Worm (Caenorhabditis elegans): Measurements from ENCODE around the gene sftd-3.

ce11 chrII:8996064-8996463, 32.1 kb upstream of the sftd-3 start, which contains the start of gene ndub-2:
- TF ChIP-seq flt-1 (GFP tag; IDR thresholded peaks at IDR 0.05) (no peak), T22C8.4 (GFP tag; IDR thresholded peaks at IDR 0.05) (no peak), ref-1 (GFP tag; conservative IDR thresholded peaks at IDR 0.05) (no peak), tab-1 (GFP tag; IDR thresholded peaks at IDR 0.05) (no peak)

Measured in whole organism, midembryonic.